Worm (Caenorhabditis elegans) whole organism, L4 larva: ENCODE data around the gene F39B3.3.

ENCODE experiments used
- D1046.2 ChIP-seq: fragments of 200-800 bp; sonication (Bioruptor generic); IDR thresholded peaks from 2 replicates; pipeline ENCODE4 v1.3.6; 2022; ENCODE audit warnings: missing genetic modification characterization, missing compliant biosample characterization
- F10B5.3 ChIP-seq: sonication (generic microtip); optimal IDR thresholded peaks from 2 replicates; lab custom pipeline; 2016; ENCODE audit warnings: mild to moderate bottlenecking, missing genetic modification characterization, missing compliant biosample characterization
- Y48G9A.11 ChIP-seq: fragments of 200-800 bp; sonication (Bioruptor generic); IDR thresholded peaks from 2 replicates; pipeline ENCODE4 v1.3.6; 2022; ENCODE audit warnings: missing genetic modification reagents, missing genetic modification characterization, missing compliant biosample characterization
- Y75B8A.6 ChIP-seq: fragments of 200-800 bp; sonication (Bioruptor generic); IDR thresholded peaks from 2 replicates; pipeline ENCODE4 v1.3.6; 2022; ENCODE audit warnings: missing genetic modification reagents, missing genetic modification characterization, missing compliant biosample characterization
- aha-1 ChIP-seq: fragments of 150-350 bp; peaks from one replicate; lab custom pipeline; 2014; ENCODE audit warnings: missing biosample characterization, missing genetic modification characterization
- aly-2 ChIP-seq: sonication (generic microtip); optimal IDR thresholded peaks from 2 replicates; lab custom pipeline; 2018; ENCODE audit warnings: missing biosample characterization, missing genetic modification characterization
- arid-1 ChIP-seq: fragments of 200-800 bp; sonication (Bioruptor generic); conservative IDR thresholded peaks from 2 replicates; pipeline ENCODE4 v1.3.6; 2022; ENCODE audit warnings: missing genetic modification reagents, missing genetic modification characterization, missing compliant biosample characterization
- attf-4 ChIP-seq: sonication (generic microtip); optimal IDR thresholded peaks from 3 replicates; lab custom pipeline; 2017; ENCODE audit warnings: missing biosample characterization, missing genetic modification characterization
- ceh-20 ChIP-seq: fragments of 200-800 bp; sonication (Bioruptor generic); IDR thresholded peaks from 2 replicates; pipeline ENCODE4 v1.3.6; 2022; ENCODE audit warnings: missing genetic modification reagents, missing genetic modification characterization, missing compliant biosample characterization
- ceh-28 ChIP-seq: fragments of 150-350 bp; optimal IDR thresholded peaks from 2 replicates; lab custom pipeline; 2014; ENCODE audit warnings: missing biosample characterization, missing genetic modification reagents, missing genetic modification characterization
- ceh-62 ChIP-seq: sonication (generic microtip); optimal IDR thresholded peaks from 2 replicates; lab custom pipeline; 2017; ENCODE audit warnings: missing biosample characterization, missing genetic modification characterization
- ceh-82 ChIP-seq: sonication (generic microtip); optimal IDR thresholded peaks from 2 replicates; lab custom pipeline; 2017; ENCODE audit warnings: missing biosample characterization, missing genetic modification characterization
- cey-2 ChIP-seq: sonication (generic microtip); optimal IDR thresholded peaks from 3 replicates; lab custom pipeline; 2017; ENCODE audit warnings: missing genetic modification characterization, mild to moderate bottlenecking, missing compliant biosample characterization, antibody characterized with exemption, borderline replicate concordance; ENCODE audit not compliant: insufficient read depth
- daf-16 ChIP-seq, 3 experiments: sonication (generic microtip); optimal IDR thresholded peaks; 2 replicates each; lab custom pipeline; 2016 to 2017; ENCODE audit warnings: missing genetic modification characterization in 3 of 3, missing genetic modification reagents in 3 of 3, mild to moderate bottlenecking in 2 of 3, missing compliant biosample characterization in 2 of 3, missing biosample characterization in 1 of 3, moderate library complexity in 1 of 3
- daf-19 ChIP-seq: fragments of 200-800 bp; sonication (Bioruptor generic); conservative IDR thresholded peaks from 2 replicates; pipeline ENCODE4 v1.3.6; 2022; ENCODE audit warnings: missing genetic modification characterization, missing compliant biosample characterization
- daf-8 ChIP-seq: fragments of 200-800 bp; sonication (Bioruptor generic); IDR thresholded peaks from 2 replicates; pipeline ENCODE4 v1.3.6; 2022; ENCODE audit warnings: missing genetic modification characterization, missing compliant biosample characterization
- dmd-6 ChIP-seq: fragments of 200-800 bp; sonication (Bioruptor generic); IDR thresholded peaks from 2 replicates; pipeline ENCODE4 v1.3.6; 2022; ENCODE audit warnings: missing genetic modification reagents, missing genetic modification characterization, missing compliant biosample characterization
- dmd-9 ChIP-seq: fragments of 200-800 bp; sonication (Bioruptor generic); IDR thresholded peaks from 2 replicates; pipeline ENCODE4 v1.3.6; 2022; ENCODE audit warnings: missing genetic modification reagents, missing genetic modification characterization, missing compliant biosample characterization
- dve-1 ChIP-seq: sonication (generic microtip); optimal IDR thresholded peaks from 2 replicates; lab custom pipeline; 2017; ENCODE audit warnings: antibody characterized with exemption, mild to moderate bottlenecking, missing genetic modification characterization, missing compliant biosample characterization; ENCODE audit not compliant: insufficient read depth
- egl-43 ChIP-seq: fragments of 200-800 bp; sonication (Bioruptor generic); IDR thresholded peaks from 2 replicates; pipeline ENCODE4 v1.3.6; 2022; ENCODE audit warnings: missing genetic modification reagents, missing genetic modification characterization, missing compliant biosample characterization
- fkh-10 ChIP-seq: fragments of 150-350 bp; optimal IDR thresholded peaks from 2 replicates; lab custom pipeline; 2014; ENCODE audit warnings: missing biosample characterization, missing genetic modification reagents, missing genetic modification characterization
- gei-8 ChIP-seq: fragments of 200-800 bp; sonication (Bioruptor generic); optimal IDR thresholded peaks from 2 replicates; lab custom pipeline; 2018; ENCODE audit warnings: mild to moderate bottlenecking, missing genetic modification characterization, missing compliant biosample characterization
- hlh-11 ChIP-seq: fragments of 200-800 bp; sonication (Bioruptor generic); optimal IDR thresholded peaks from 2 replicates; lab custom pipeline; 2018; ENCODE audit warnings: mild to moderate bottlenecking, missing genetic modification characterization, missing compliant biosample characterization
- hmg-1.1 ChIP-seq: fragments of 200-800 bp; sonication (Bioruptor generic); IDR thresholded peaks from 2 replicates; pipeline ENCODE4 v1.3.6; 2022; ENCODE audit warnings: missing genetic modification reagents, missing genetic modification characterization, missing compliant biosample characterization
- jun-1 ChIP-seq: fragments of 150-350 bp; optimal IDR thresholded peaks from 2 replicates; lab custom pipeline; 2014; ENCODE audit warnings: missing biosample characterization, missing genetic modification reagents, missing genetic modification characterization
- lin-1 ChIP-seq: fragments of 200-800 bp; sonication (Bioruptor generic); IDR thresholded peaks from 2 replicates; pipeline ENCODE4 v1.3.6; 2022; ENCODE audit warnings: missing genetic modification reagents, missing genetic modification characterization, missing compliant biosample characterization
- lin-38 ChIP-seq: fragments of 200-800 bp; sonication (Bioruptor generic); IDR thresholded peaks from 2 replicates; pipeline ENCODE4 v1.3.6; 2022; ENCODE audit warnings: missing genetic modification reagents, missing genetic modification characterization, missing compliant biosample characterization
- lin-39 ChIP-seq: fragments of 150-350 bp; optimal IDR thresholded peaks from 2 replicates; lab custom pipeline; 2014; ENCODE audit warnings: missing biosample characterization, missing genetic modification reagents, missing genetic modification characterization
- lir-3 ChIP-seq: sonication (generic microtip); optimal IDR thresholded peaks from 2 replicates; lab custom pipeline; 2016; ENCODE audit warnings: mild to moderate bottlenecking, missing genetic modification characterization, missing compliant biosample characterization
- mdl-1 ChIP-seq, 2 experiments: fragments of 150-350 bp in 1 of 2; sonication (generic microtip) in 1 of 2; optimal IDR thresholded peaks; 2 replicates each; lab custom pipeline; 2014 to 2017; ENCODE audit warnings: missing biosample characterization in 2 of 2, missing genetic modification characterization in 2 of 2
- mxl-2 ChIP-seq: fragments of 200-800 bp; sonication (Bioruptor generic); conservative IDR thresholded peaks from 2 replicates; pipeline ENCODE4 v1.3.6; 2022; ENCODE audit warnings: missing genetic modification reagents, missing genetic modification characterization, missing compliant biosample characterization
- mxl-3 ChIP-seq: fragments of 200-800 bp; sonication (Bioruptor generic); optimal IDR thresholded peaks from 2 replicates; lab custom pipeline; 2018; ENCODE audit warnings: mild to moderate bottlenecking, missing genetic modification characterization, missing compliant biosample characterization
- nhr-111 ChIP-seq: fragments of 200-800 bp; sonication (Bioruptor generic); optimal IDR thresholded peaks from 2 replicates; lab custom pipeline; 2018; ENCODE audit warnings: mild to moderate bottlenecking, missing genetic modification characterization, missing compliant biosample characterization
- php-3 ChIP-seq: fragments of 200-800 bp; sonication (Bioruptor generic); IDR thresholded peaks from 2 replicates; pipeline ENCODE4 v1.3.6; 2022; ENCODE audit warnings: missing genetic modification reagents, missing genetic modification characterization, missing compliant biosample characterization
- pqm-1 ChIP-seq: sonication (generic microtip); optimal IDR thresholded peaks from 2 replicates; lab custom pipeline; 2017; ENCODE audit warnings: missing biosample characterization, missing genetic modification characterization
- sdz-12 ChIP-seq: fragments of 200-800 bp; sonication (Bioruptor generic); optimal IDR thresholded peaks from 2 replicates; lab custom pipeline; 2018; ENCODE audit warnings: mild to moderate bottlenecking, missing genetic modification characterization, missing compliant biosample characterization
- snpc-1.2 ChIP-seq: fragments of 200-800 bp; sonication (Bioruptor generic); IDR thresholded peaks from 2 replicates; pipeline ENCODE4 v1.3.6; 2022; ENCODE audit warnings: missing genetic modification reagents, missing genetic modification characterization, missing compliant biosample characterization
- tag-97 ChIP-seq: fragments of 200-800 bp; sonication (Bioruptor generic); IDR thresholded peaks from 2 replicates; pipeline ENCODE4 v1.3.6; 2022; ENCODE audit warnings: missing genetic modification characterization, missing compliant biosample characterization
- tra-1 ChIP-seq: fragments of 200-800 bp; sonication (Bioruptor generic); IDR thresholded peaks from 2 replicates; pipeline ENCODE4 v1.3.6; 2022; ENCODE audit warnings: missing genetic modification reagents, missing genetic modification characterization, missing compliant biosample characterization
- unc-130 ChIP-seq: sonication (generic microtip); optimal IDR thresholded peaks from 2 replicates; lab custom pipeline; 2016; ENCODE audit warnings: missing genetic modification reagents, missing genetic modification characterization, missing compliant biosample characterization
- unc-39 ChIP-seq: sonication (generic microtip); optimal IDR thresholded peaks from 2 replicates; lab custom pipeline; 2017; ENCODE audit warnings: missing biosample characterization, missing genetic modification characterization
- unc-62 ChIP-seq, 3 experiments: fragments of 150-350 bp in 1 of 3; sonication (generic microtip); optimal IDR thresholded peaks in 2 of 3; peaks in 1 of 3; 1 replicate in 1 of 3; 2 replicates in 2 of 3; lab custom pipeline; 2014 to 2017; ENCODE audit warnings: missing biosample characterization in 3 of 3, missing genetic modification characterization in 3 of 3, missing genetic modification reagents in 3 of 3, missing genotype in 1 of 3
- vab-7 ChIP-seq: fragments of 200-800 bp; sonication (Bioruptor generic); IDR thresholded peaks from 2 replicates; pipeline ENCODE4 v1.3.6; 2022; ENCODE audit warnings: missing genetic modification reagents, missing genetic modification characterization, missing compliant biosample characterization
- zfp-2 ChIP-seq: sonication (generic microtip); optimal IDR thresholded peaks from 2 replicates; lab custom pipeline; 2016; ENCODE audit warnings: mild to moderate bottlenecking, missing genetic modification characterization, missing compliant biosample characterization
- zip-2 ChIP-seq: fragments of 150-350 bp; optimal IDR thresholded peaks from 2 replicates; lab custom pipeline; 2014; ENCODE audit warnings: missing biosample characterization, missing genetic modification characterization
- ztf-11 ChIP-seq: fragments of 150-350 bp; optimal IDR thresholded peaks from 2 replicates; lab custom pipeline; 2014; ENCODE audit warnings: missing biosample characterization, missing genetic modification characterization

F39B3.3 gene

DNA sequence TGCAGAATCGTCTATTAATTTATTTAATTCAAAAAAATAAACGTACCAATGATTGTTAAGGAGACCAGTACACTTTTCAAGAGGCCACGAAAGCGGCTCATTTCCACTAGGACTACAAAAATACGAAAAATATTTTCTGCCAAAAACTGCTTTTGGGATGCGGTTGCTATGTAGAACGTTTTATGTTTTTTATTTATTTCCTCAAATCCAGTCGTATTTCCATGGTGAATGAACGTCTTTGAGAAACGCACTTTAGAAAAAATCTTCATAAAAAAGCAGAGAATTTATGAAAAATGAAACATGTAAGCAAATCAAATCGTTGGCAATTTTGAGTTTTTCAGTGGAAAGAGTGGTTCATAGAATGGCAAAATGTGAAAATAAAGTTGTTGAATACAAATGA, 11.5 kb downstream of the F39B3.3 start, which contains the start of gene F39B3.7:
Gene F39B3.7, minus strand, starts transcription at position 101 of the 400 bp plus-strand sequence.
- TF ChIP-seq daf-19 (GFP tag; lab: Robert Waterston, UW) (no peak), tag-97 (GFP tag; lab: Robert Waterston, UW) (no peak), lin-1 (GFP tag; lab: Robert Waterston, UW) (no peak), arid-1 (no peak), Y48G9A.11 (GFP tag; lab: Robert Waterston, UW) (no peak), ztf-11 (tag; lab: Kevin White, UChicago) (no peak), mxl-2 (GFP tag; lab: Robert Waterston, UW) (no peak), D1046.2 (no peak), unc-130 (GFP tag; lab: Kevin White, UChicago) (no peak), sdz-12 (GFP tag; lab: Kevin White, UChicago) (no peak), zip-2 (tag; lab: Kevin White, UChicago) (no peak), nhr-111 (GFP tag; lab: Kevin White, UChicago) (no peak), ceh-62 (tag; lab: Kevin White, UChicago) (no peak), dmd-9 (no peak), lin-39 (no peak), hlh-11 (tag; lab: Kevin White, UChicago) (no peak), ceh-82 (tag; lab: Kevin White, UChicago) (no peak), mxl-3 (GFP tag; lab: Kevin White, UChicago) (no peak)

DNA sequence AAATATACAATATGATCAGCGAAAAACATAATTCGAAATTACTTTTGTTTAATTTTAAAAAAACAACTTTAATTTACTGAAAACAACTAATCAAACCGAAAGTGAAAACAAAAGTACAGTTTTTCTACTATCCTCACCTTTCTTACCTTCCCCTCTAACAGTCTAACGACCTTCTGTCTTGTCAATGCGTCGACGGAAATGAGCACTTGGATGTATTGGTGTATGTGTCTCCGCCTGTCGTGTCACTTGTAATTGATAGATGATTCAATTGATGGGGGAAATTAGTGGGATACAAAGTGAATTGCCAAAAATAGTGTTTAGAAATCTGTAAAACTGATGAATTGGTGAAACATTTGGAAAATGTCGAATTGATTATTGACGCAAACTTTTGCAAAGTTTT, 15.5 kb downstream of the F39B3.3 start, which contains the start of gene F31A3.5:
Gene F31A3.5, minus strand, starts transcription at position 200 of the 400 bp plus-strand sequence.
- TF ChIP-seq fkh-10 (GFP tag; lab: Kevin White, UChicago) (no peak), ztf-11 (tag; lab: Kevin White, UChicago) (no peak), jun-1 (tag; lab: Kevin White, UChicago) (no peak), zfp-2 (tag; lab: Kevin White, UChicago) (no peak), mdl-1 (tag; optimal IDR thresholded peaks at IDR 0.05; lab: Kevin White, UChicago) (no peak), vab-7 (GFP tag; lab: Robert Waterston, UW) (no peak), egl-43 (GFP tag; lab: Robert Waterston, UW) (no peak), ceh-20 (no peak), dmd-6 (GFP tag; lab: Robert Waterston, UW) (no peak), tag-97 (GFP tag; lab: Robert Waterston, UW) (no peak), tra-1 (GFP tag; lab: Robert Waterston, UW) (no peak), daf-8 (GFP tag; lab: Robert Waterston, UW) (no peak), unc-39 (no peak), sdz-12 (GFP tag; lab: Kevin White, UChicago) (no peak), unc-62 (GFP tag; optimal IDR thresholded peaks at IDR 0.05 in 1 of 2; lab: Kevin White, UChicago) (no peak), unc-62 (tag; optimal IDR thresholded peaks at IDR 0.05; lab: Kevin White, UChicago) (no peak), daf-16 (GFP tag; optimal IDR thresholded peaks at IDR 0.05; lab: Kevin White, UChicago) (no peak), daf-16 (tag; optimal IDR thresholded peaks at IDR 0.05; lab: Kevin White, UChicago) (no peak), aly-2 (tag; lab: Kevin White, UChicago) (no peak), hlh-11 (tag; lab: Kevin White, UChicago) (no peak), lir-3 (tag; lab: Kevin White, UChicago) (no peak), attf-4 (tag; lab: Kevin White, UChicago) (no peak)

ce11 chrX:17562195-17562594, 16.7 kb downstream of the F39B3.3 start:
- TF ChIP-seq php-3 (GFP tag; lab: Robert Waterston, UW): no peak
- TF ChIP-seq snpc-1.2 (GFP tag; lab: Robert Waterston, UW): no peak
- no peak for TF ChIP-seq unc-130 (GFP tag; lab: Kevin White, UChicago)
- TF ChIP-seq dve-1 (tag; lab: Kevin White, UChicago): no peak
- TF ChIP-seq pqm-1: no peak
- no peak for TF ChIP-seq F10B5.3 (tag; lab: Kevin White, UChicago)
- no peak for TF ChIP-seq gei-8
- peak; percentile 32; the same call in 1 of the 2 replicates for TF ChIP-seq hmg-1.1
- peak; percentile 16 for TF ChIP-seq aha-1 (tag; lab: Kevin White, UChicago)
- no peak for TF ChIP-seq cey-2
- no peak for TF ChIP-seq Y48G9A.11 (GFP tag; lab: Robert Waterston, UW)
- TF ChIP-seq Y75B8A.6: no peak
- TF ChIP-seq lin-38 (GFP tag; lab: Robert Waterston, UW): no peak
- no peak for TF ChIP-seq ceh-28 (tag; lab: Kevin White, UChicago)
